Fruit fly (Drosophila melanogaster): ENCODE results near the gene Pfdn6.

Pfdn6 gene

dm6 chr3L:19939024-19939423 lies 15.6 kb downstream of the Pfdn6 start, which contains the start of gene Ac76E (continued):
- TF ChIP-seq CG17385 (GFP tag; optimal IDR thresholded peaks at IDR 0.05) (no peak), CG12104 (GFP tag; optimal IDR thresholded peaks at IDR 0.05) (no peak), psq (GFP tag; optimal IDR thresholded peaks at IDR 0.05) (no peak), CG11723 (GFP tag; optimal IDR thresholded peaks at IDR 0.05) (no peak), Ets65A (GFP tag) (no peak), nom (GFP tag; optimal IDR thresholded peaks at IDR 0.05) (no peak), CG34376 (GFP tag; optimal IDR thresholded peaks at IDR 0.05) (peak; percentile 30), Sox102F (GFP tag; optimal IDR thresholded peaks at IDR 0.05) (no peak), Rfx (GFP tag; IDR thresholded peaks at IDR 0.05) (peak; percentile 35; the same call in 1 of the 2 replicates), Ada2b (GFP tag; IDR thresholded peaks at IDR 0.05) (no peak), Sox100B (GFP tag; optimal IDR thresholded peaks at IDR 0.05) (no peak), Lpt (GFP tag; optimal IDR thresholded peaks at IDR 0.05) (no peak), cwo (GFP tag; optimal IDR thresholded peaks at IDR 0.05) (peak; percentile 35), al (GFP tag; IDR thresholded peaks at IDR 0.05) (no peak), CG13123 (GFP tag; optimal IDR thresholded peaks at IDR 0.05) (no peak), CG11695 (GFP tag; IDR thresholded peaks at IDR 0.05) (0 out of 3 replicates have a peak, but pooled peaks have one; percentile 26), odd (GFP tag; optimal IDR thresholded peaks at IDR 0.05) (no peak), gro (GFP tag; optimal IDR thresholded peaks at IDR 0.05) (peak; percentile 80), cato (GFP tag; optimal IDR thresholded peaks at IDR 0.05; ENCODE audit: borderline replicate concordance) (no peak), ftz-f1 (GFP tag; optimal IDR thresholded peaks at IDR 0.05) (peak; percentile 93), caup (GFP tag; optimal IDR thresholded peaks at IDR 0.05; ENCODE audit: severe bottlenecking) (peak; percentile 32), CG13624 (GFP tag; optimal IDR thresholded peaks at IDR 0.05) (peak; percentile 14), CG4282 (GFP tag; optimal IDR thresholded peaks at IDR 0.05) (no peak), CG8290 (GFP tag; optimal IDR thresholded peaks at IDR 0.05) (no peak), CG8290 (tag; optimal IDR thresholded peaks at IDR 0.05) (peak in 1 of 2 experiments; percentile 73), NFAT (GFP tag; IDR thresholded peaks at IDR 0.05) (no peak; the same call in 1 of the 2 replicates), CG15269 (tag; optimal IDR thresholded peaks at IDR 0.05) (peak; percentile 4), CG2889 (GFP tag; IDR thresholded peaks at IDR 0.05) (no peak), Adf1 (GFP tag; IDR thresholded peaks at IDR 0.05) (peak; percentile 43; the same call in 1 of the 2 replicates), CG12299 (tag; optimal IDR thresholded peaks at IDR 0.05) (no peak), ranshi (GFP tag; IDR thresholded peaks at IDR 0.05) (no peak; the same call in 1 of the 2 replicates), Dp (GFP tag; optimal IDR thresholded peaks at IDR 0.05) (no peak), chm (GFP tag; IDR thresholded peaks at IDR 0.05) (peak; percentile 34; the same call in 1 of the 2 replicates), aop (GFP tag; IDR thresholded peaks at IDR 0.05) (no peak), CG7357 (GFP tag; IDR thresholded peaks at IDR 0.05) (no peak), hb (GFP tag; IDR thresholded peaks at IDR 0.05; ENCODE audit: partially characterized antibody) (no peak; the same call in 2 of the 3 replicates), disco-r (GFP tag; optimal IDR thresholded peaks at IDR 0.05) (no peak), CG9437 (GFP tag; optimal IDR thresholded peaks at IDR 0.05) (no peak), CrebB (tag; optimal IDR thresholded peaks at IDR 0.05) (peak; percentile 15), CG3281 (GFP tag; optimal IDR thresholded peaks at IDR 0.05) (peak; percentile 29), CG30431 (GFP tag; optimal IDR thresholded peaks at IDR 0.05) (no peak), CG6272 (GFP tag; IDR thresholded peaks at IDR 0.05) (no peak), pfk (GFP tag; optimal IDR thresholded peaks at IDR 0.05) (no peak), sd (tag; optimal IDR thresholded peaks at IDR 0.05) (peak; percentile 25), gfzf (GFP tag; optimal IDR thresholded peaks at IDR 0.05) (no peak), eyg (GFP tag; optimal IDR thresholded peaks at IDR 0.05) (no peak), D19B (GFP tag; optimal IDR thresholded peaks at IDR 0.05) (no peak), lab (GFP tag; optimal IDR thresholded peaks at IDR 0.05) (peak; percentile 51), vfl (GFP tag; optimal IDR thresholded peaks at IDR 0.05) (no peak), CG11504 (tag; optimal IDR thresholded peaks at IDR 0.05) (peak; percentile 100), Dbx (GFP tag; IDR thresholded peaks at IDR 0.05) (no peak), NC2α (GFP tag; optimal IDR thresholded peaks at IDR 0.05) (no peak)

Data from whole organism, embryonic.